Worm (Caenorhabditis elegans) whole organism, L3 larva: ENCODE measurements around the gene C08B6.5.

Experiments
- R02D3.7 ChIP-seq: fragments of 150-350 bp; optimal IDR thresholded peaks from 2 replicates; lab custom pipeline; 2014; ENCODE audit warnings: missing biosample characterization, missing genetic modification characterization
- ZK546.5 ChIP-seq: sonication (generic microtip); optimal IDR thresholded peaks from 2 replicates; lab custom pipeline; 2017; ENCODE audit warnings: missing biosample characterization, missing genetic modification characterization
- aly-2 ChIP-seq: fragments of 150-350 bp; optimal IDR thresholded peaks from 2 replicates; lab custom pipeline; 2014; ENCODE audit warnings: missing biosample characterization, missing genetic modification characterization
- ama-1 ChIP-seq: fragments of 150-350 bp; optimal IDR thresholded peaks from 2 replicates; lab custom pipeline; 2018
- ceh-16 ChIP-seq: sonication (generic microtip); optimal IDR thresholded peaks from 2 replicates; lab custom pipeline; 2017; ENCODE audit warnings: missing biosample characterization, missing genetic modification characterization
- ceh-28 ChIP-seq: fragments of 150-350 bp; optimal IDR thresholded peaks from 2 replicates; lab custom pipeline; 2014; ENCODE audit warnings: missing biosample characterization, missing genetic modification reagents, missing genetic modification characterization
- ceh-82 ChIP-seq: fragments of 150-350 bp; optimal IDR thresholded peaks from 2 replicates; lab custom pipeline; 2014; ENCODE audit warnings: missing biosample characterization, missing genetic modification characterization
- ceh-9 ChIP-seq: sonication (generic microtip); optimal IDR thresholded peaks from 2 replicates; lab custom pipeline; 2018; ENCODE audit warnings: missing biosample characterization, missing genetic modification characterization
- daf-12 ChIP-seq: fragments of 150-350 bp; optimal IDR thresholded peaks from 2 replicates; lab custom pipeline; 2014; ENCODE audit warnings: missing biosample characterization, missing genetic modification reagents, missing genetic modification characterization
- egl-27 ChIP-seq: sonication (generic microtip); optimal IDR thresholded peaks from 4 replicates; lab custom pipeline; 2017; ENCODE audit warnings: missing biosample characterization, missing genetic modification reagents, missing genetic modification characterization
- egl-5 ChIP-seq: fragments of 150-350 bp; optimal IDR thresholded peaks from 2 replicates; lab custom pipeline; 2017; ENCODE audit warnings: missing biosample characterization, missing genetic modification reagents, missing genetic modification characterization, inconsistent platforms
- elt-1 ChIP-seq: fragments of 150-350 bp; optimal IDR thresholded peaks from 2 replicates; lab custom pipeline; 2014; ENCODE audit warnings: missing biosample characterization, missing genetic modification characterization
- elt-2 ChIP-seq: sonication (generic microtip); optimal IDR thresholded peaks from 2 replicates; lab custom pipeline; 2016; ENCODE audit warnings: missing genetic modification reagents, mild to moderate bottlenecking, missing genetic modification characterization, missing compliant biosample characterization
- elt-3 ChIP-seq, 3 experiments: fragments of 150-350 bp in 1 of 3; sonication (generic microtip) in 2 of 3; optimal IDR thresholded peaks; 2 replicates in 2 of 3; 4 replicates in 1 of 3; lab custom pipeline; 2014 to 2017; ENCODE audit warnings: missing biosample characterization in 3 of 3, missing genetic modification characterization in 3 of 3
- eor-1 ChIP-seq, 2 experiments: fragments of 150-350 bp; optimal IDR thresholded peaks; 2 replicates each; lab custom pipeline; 2014 to 2018; ENCODE audit warnings: missing biosample characterization in 2 of 2, missing genetic modification characterization in 2 of 2
- fkh-2 ChIP-seq: fragments of 150-350 bp; optimal IDR thresholded peaks from 2 replicates; lab custom pipeline; 2014; ENCODE audit warnings: missing biosample characterization, missing genetic modification reagents, missing genetic modification characterization
- hmg-11 ChIP-seq: sonication (generic microtip); optimal IDR thresholded peaks from 2 replicates; lab custom pipeline; 2016; ENCODE audit warnings: missing genetic modification characterization, missing compliant biosample characterization
- jun-1 ChIP-seq: fragments of 150-350 bp; optimal IDR thresholded peaks from 2 replicates; lab custom pipeline; 2014; ENCODE audit warnings: missing biosample characterization, missing genetic modification reagents, missing genetic modification characterization
- lin-39 ChIP-seq: fragments of 150-350 bp; optimal IDR thresholded peaks from 2 replicates; lab custom pipeline; 2018; ENCODE audit warnings: missing biosample characterization, missing genetic modification reagents, missing genetic modification characterization
- mdl-1 ChIP-seq: fragments of 150-350 bp; optimal IDR thresholded peaks from 2 replicates; lab custom pipeline; 2014; ENCODE audit warnings: missing biosample characterization, missing genetic modification characterization
- mml-1 ChIP-seq: fragments of 150-350 bp; sonication (generic microtip); optimal IDR thresholded peaks from 3 replicates; lab custom pipeline; 2014; ENCODE audit warnings: missing biosample characterization, missing genetic modification characterization
- nfya-1 ChIP-seq: sonication (generic microtip); optimal IDR thresholded peaks from 2 replicates; lab custom pipeline; 2017; ENCODE audit warnings: missing genetic modification characterization, mild to moderate bottlenecking, missing compliant biosample characterization, antibody characterized with exemption, moderate library complexity; ENCODE audit not compliant: insufficient read depth
- nhr-11 ChIP-seq: fragments of 150-350 bp; optimal IDR thresholded peaks from 2 replicates; lab custom pipeline; 2014; ENCODE audit warnings: missing biosample characterization, missing genetic modification characterization
- nhr-12 ChIP-seq: fragments of 150-350 bp; optimal IDR thresholded peaks from 2 replicates; lab custom pipeline; 2014; ENCODE audit warnings: missing biosample characterization, missing genetic modification characterization
- nhr-23 ChIP-seq: fragments of 150-350 bp; optimal IDR thresholded peaks from 2 replicates; lab custom pipeline; 2014; ENCODE audit warnings: missing biosample characterization, missing genetic modification reagents, missing genetic modification characterization
- nhr-237 ChIP-seq: fragments of 150-350 bp; optimal IDR thresholded peaks from 2 replicates; lab custom pipeline; 2014; ENCODE audit warnings: missing biosample characterization, missing genetic modification characterization
- nhr-25 ChIP-seq: sonication (generic microtip); optimal IDR thresholded peaks from 2 replicates; lab custom pipeline; 2017; ENCODE audit warnings: missing biosample characterization, missing genetic modification characterization
- nhr-28 ChIP-seq: fragments of 150-350 bp; optimal IDR thresholded peaks from 2 replicates; lab custom pipeline; 2014; ENCODE audit warnings: missing biosample characterization, missing genetic modification characterization
- nhr-67 ChIP-seq: fragments of 150-350 bp; optimal IDR thresholded peaks from 2 replicates; lab custom pipeline; 2014; ENCODE audit warnings: missing biosample characterization, missing genetic modification characterization
- nhr-76 ChIP-seq: fragments of 150-350 bp; sonication (generic microtip); optimal IDR thresholded peaks from 5 replicates; lab custom pipeline; 2014; ENCODE audit warnings: missing biosample characterization, missing genetic modification characterization
- nhr-77 ChIP-seq: fragments of 150-350 bp; optimal IDR thresholded peaks from 2 replicates; lab custom pipeline; 2014; ENCODE audit warnings: missing biosample characterization, missing genetic modification characterization
- pha-4 ChIP-seq: fragments of 150-350 bp; optimal IDR thresholded peaks from 2 replicates; lab custom pipeline; 2014; ENCODE audit warnings: missing biosample characterization, missing genetic modification reagents, missing genetic modification characterization
- pqm-1 ChIP-seq: fragments of 150-350 bp; optimal IDR thresholded peaks from 2 replicates; lab custom pipeline; 2017; ENCODE audit warnings: missing biosample characterization, missing genetic modification characterization, inconsistent platforms
- sea-2 ChIP-seq: fragments of 150-350 bp; sonication (generic microtip); optimal IDR thresholded peaks from 4 replicates; lab custom pipeline; 2014; ENCODE audit warnings: missing biosample characterization, missing genetic modification reagents, missing genetic modification characterization
- skn-1 ChIP-seq: fragments of 150-350 bp; optimal IDR thresholded peaks from 2 replicates; lab custom pipeline; 2014; ENCODE audit warnings: missing biosample characterization, missing genetic modification characterization
- snpc-4 ChIP-seq: fragments of 150-350 bp; optimal IDR thresholded peaks from 2 replicates; lab custom pipeline; 2014; ENCODE audit warnings: missing biosample characterization, missing genetic modification characterization
- tbx-2 ChIP-seq: sonication (generic microtip); optimal IDR thresholded peaks from 2 replicates; lab custom pipeline; 2016; ENCODE audit warnings: mild to moderate bottlenecking, missing genetic modification characterization, missing compliant biosample characterization
- unc-62 ChIP-seq: fragments of 150-350 bp; sonication (generic microtip); optimal IDR thresholded peaks from 4 replicates; lab custom pipeline; 2014; ENCODE audit warnings: missing biosample characterization, missing genetic modification reagents, missing genetic modification characterization
- zag-1 ChIP-seq: fragments of 150-350 bp; optimal IDR thresholded peaks from 2 replicates; lab custom pipeline; 2014; ENCODE audit warnings: missing biosample characterization, missing genetic modification characterization
- ztf-11 ChIP-seq: fragments of 150-350 bp; optimal IDR thresholded peaks from 2 replicates; lab custom pipeline; 2014; ENCODE audit warnings: missing biosample characterization, missing genetic modification characterization
- ztf-4 ChIP-seq: fragments of 150-350 bp; optimal IDR thresholded peaks from 2 replicates; lab custom pipeline; 2014; ENCODE audit warnings: missing biosample characterization, missing genetic modification characterization

The C08B6.5 gene

DNA sequence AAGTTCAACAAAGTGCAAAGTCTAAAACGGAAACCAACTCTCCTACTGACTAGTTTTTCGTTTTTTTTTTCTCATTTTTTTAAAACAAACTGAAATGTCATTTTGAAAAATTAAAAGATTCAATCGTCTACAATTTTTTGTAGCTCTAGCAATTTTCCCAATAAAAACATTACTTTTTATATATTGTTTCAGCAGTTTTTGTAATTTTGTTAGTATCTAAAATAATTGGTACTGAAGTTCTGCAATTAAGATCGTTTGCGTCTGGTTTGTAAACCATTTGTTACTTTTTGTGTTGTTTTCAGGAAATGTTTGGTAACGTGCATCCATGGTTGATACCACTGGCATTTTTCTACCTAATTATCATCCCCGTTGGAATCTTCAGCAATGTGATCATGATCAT, 41.0 kb downstream of the C08B6.5 start, which contains the start of gene srsx-30:
TSS of gene srsx-30 (plus strand) at position 301 of the 400 bp plus-strand sequence.
- TF ChIP-seq egl-5 (tag; lab: Kevin White, UChicago) = no peak
- TF ChIP-seq zag-1 (tag; lab: Kevin White, UChicago) = no peak
- TF ChIP-seq nhr-12 = no peak
- no peak for TF ChIP-seq ztf-11 (tag; lab: Kevin White, UChicago)
- no peak for TF ChIP-seq nhr-76
- TF ChIP-seq ztf-4 = no peak
- no peak for TF ChIP-seq nhr-237 (tag; lab: Kevin White, UChicago)
- no peak for TF ChIP-seq ceh-16
- TF ChIP-seq tbx-2 (tag; lab: Kevin White, UChicago) = no peak
- TF ChIP-seq nhr-11 (tag; lab: Kevin White, UChicago) = no peak

DNA sequence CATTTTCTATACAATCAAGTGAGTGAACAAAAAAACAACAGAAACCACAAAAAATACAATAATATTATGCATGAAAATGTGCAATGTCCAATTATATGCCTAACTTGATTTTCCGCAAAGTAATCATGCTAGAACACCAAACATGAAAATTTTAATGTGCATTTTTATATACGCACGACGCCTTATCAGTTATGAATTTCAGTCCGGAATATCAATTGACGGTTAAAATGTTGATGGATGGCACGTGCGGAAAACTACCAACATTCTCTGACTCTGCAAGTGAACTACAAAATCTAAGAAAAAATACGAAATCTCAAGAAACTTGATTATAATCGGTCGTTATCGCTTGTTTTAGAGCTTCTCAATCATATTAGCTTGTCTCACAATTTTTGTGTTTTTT, 42.4 kb downstream of the C08B6.5 start:
- no peak for TF ChIP-seq ama-1 (lab: Kevin White, UChicago)
- TF ChIP-seq pqm-1 = peak; percentile 65
- no peak for TF ChIP-seq lin-39 (tag; lab: Kevin White, UChicago)
- peak; percentile 15 for TF ChIP-seq pha-4 (tag; lab: Kevin White, UChicago)
- peak; percentile 78 for TF ChIP-seq elt-2 (tag; lab: Kevin White, UChicago)

DNA sequence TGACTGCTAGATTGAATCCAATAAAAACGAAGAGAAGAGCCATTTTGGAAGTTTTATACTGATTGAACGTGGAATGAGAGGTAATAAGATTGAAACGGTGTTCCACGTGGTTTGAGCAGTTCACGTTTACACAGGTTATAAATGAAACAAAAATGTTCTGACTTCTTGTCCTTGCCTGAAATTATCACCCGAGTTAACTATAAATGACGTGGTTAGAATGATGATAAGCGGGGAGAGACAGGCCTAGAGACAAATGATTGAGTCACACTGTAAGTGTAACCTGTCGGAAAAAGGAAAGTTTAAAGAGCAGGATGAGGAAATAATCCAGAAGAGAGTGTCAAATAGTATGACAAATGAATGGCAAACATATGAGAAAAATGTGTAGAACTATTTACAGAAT, 43.4 kb downstream of the C08B6.5 start, which contains the start of gene C51E3.10:
TSS of gene C51E3.10 (minus strand) at position 181 of the 400 bp plus-strand sequence.
- peak; percentile 24 for TF ChIP-seq mdl-1 (tag; lab: Kevin White, UChicago)
- TF ChIP-seq sea-2 = no peak
- no peak for TF ChIP-seq egl-27 (tag; lab: Kevin White, UChicago)
- no peak for TF ChIP-seq nhr-25
- TF ChIP-seq nhr-12 = no peak
- no peak for TF ChIP-seq ceh-9
- no peak for TF ChIP-seq tbx-2 (tag; lab: Kevin White, UChicago)
- TF ChIP-seq pha-4 (tag; lab: Kevin White, UChicago) = peak; percentile 15
- no peak for TF ChIP-seq ceh-28 (tag; lab: Kevin White, UChicago)
- no peak for TF ChIP-seq nhr-76
- TF ChIP-seq nhr-23 (tag; lab: Kevin White, UChicago) = no peak
- TF ChIP-seq elt-1 (tag; lab: Kevin White, UChicago) = no peak
- TF ChIP-seq mml-1 (tag; lab: Kevin White, UChicago) = no peak
- no peak for TF ChIP-seq egl-5 (tag; lab: Kevin White, UChicago)
- TF ChIP-seq hmg-11 = no peak
- TF ChIP-seq ZK546.5 (tag; lab: Kevin White, UChicago) = no peak
- TF ChIP-seq nhr-67 (tag; lab: Kevin White, UChicago) = no peak
- peak; percentile 94 for TF ChIP-seq elt-2 (tag; lab: Kevin White, UChicago)
- no peak for TF ChIP-seq nhr-237 (tag; lab: Kevin White, UChicago)
- TF ChIP-seq zag-1 (tag; lab: Kevin White, UChicago) = no peak
- peak; percentile 96 for TF ChIP-seq pqm-1
- no peak for TF ChIP-seq R02D3.7 (tag; lab: Kevin White, UChicago)
- no peak for TF ChIP-seq elt-3 (tag; optimal IDR thresholded peaks at IDR 0.05; lab: Kevin White, UChicago)
- peak; percentile 70 for TF ChIP-seq skn-1 (tag; lab: Kevin White, UChicago)
- TF ChIP-seq jun-1 (tag; lab: Kevin White, UChicago) = peak; percentile 39
- TF ChIP-seq fkh-2 = no peak
- TF ChIP-seq daf-12 (tag; lab: Kevin White, UChicago) = no peak
- TF ChIP-seq lin-39 (tag; lab: Kevin White, UChicago) = no peak
- no peak for TF ChIP-seq nhr-11 (tag; lab: Kevin White, UChicago)
- TF ChIP-seq unc-62 (GFP tag; lab: Kevin White, UChicago) = no peak

DNA sequence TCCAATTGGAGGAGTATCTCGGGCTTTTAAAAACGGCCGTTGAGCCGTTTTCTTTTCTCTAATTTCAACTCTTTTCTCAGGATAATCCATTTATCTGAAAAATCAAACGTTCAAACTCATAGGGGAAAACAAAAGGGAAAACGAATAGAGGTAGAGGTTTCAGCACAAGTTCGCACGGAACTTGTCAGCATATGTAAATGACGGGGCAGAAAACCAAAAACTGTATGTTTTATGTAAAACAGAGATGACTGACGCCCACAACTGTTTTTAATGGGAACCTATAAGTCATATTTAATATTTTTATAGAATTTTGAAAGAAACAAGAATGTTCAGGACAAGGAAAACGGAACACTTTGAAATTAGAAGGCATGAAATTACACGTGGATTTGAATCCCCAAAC, 48.8 kb downstream of the C08B6.5 start, which contains the start of gene C51E3.6:
TSS of gene C51E3.6 (minus strand) at position 101 of the 400 bp plus-strand sequence.
- TF ChIP-seq fkh-2 (no peak), aly-2 (tag; lab: Kevin White, UChicago) (no peak), nhr-12 (no peak), ceh-9 (no peak), ztf-4 (no peak), nhr-11 (tag; lab: Kevin White, UChicago) (no peak), nhr-76 (no peak), nhr-77 (tag; lab: Kevin White, UChicago) (no peak), ceh-28 (tag; lab: Kevin White, UChicago) (no peak), ceh-82 (no peak), pha-4 (tag; lab: Kevin White, UChicago) (no peak), egl-5 (tag; lab: Kevin White, UChicago) (no peak), jun-1 (tag; lab: Kevin White, UChicago) (no peak), nfya-1 (tag; lab: Kevin White, UChicago) (no peak), elt-1 (tag; lab: Kevin White, UChicago) (no peak), eor-1 (tag; optimal IDR thresholded peaks at IDR 0.05; lab: Kevin White, UChicago) (no peak), nhr-28 (tag; lab: Kevin White, UChicago) (no peak), snpc-4 (no peak), mdl-1 (tag; lab: Kevin White, UChicago) (no peak)
